Fruit fly (Drosophila melanogaster) whole organism, prepupa: ENCODE data around the gene wntD.

Source experiments
- Eip93F ChIP-seq: fragments of 200-800 bp; sonication (Bioruptor generic); optimal IDR thresholded peaks from 2 replicates; lab custom pipeline; 2016; ENCODE audit warnings: missing biosample characterization, mild to moderate bottlenecking, missing genetic modification characterization
- Ets21C ChIP-seq: fragments of 200-800 bp; sonication (Bioruptor generic); optimal IDR thresholded peaks from 3 replicates; lab custom pipeline; 2016; ENCODE audit warnings: missing biosample characterization, missing genetic modification characterization
- Hr39 ChIP-seq: fragments of 200-800 bp; sonication (Bioruptor generic); optimal IDR thresholded peaks from 2 replicates; lab custom pipeline; 2016; ENCODE audit warnings: missing biosample characterization, missing genetic modification characterization
- achi ChIP-seq: fragments of 200-800 bp; sonication (Bioruptor generic); optimal IDR thresholded peaks from 3 replicates; lab custom pipeline; 2016; ENCODE audit warnings: missing biosample characterization, missing genetic modification characterization
- dac ChIP-seq: fragments of 200-800 bp; sonication (Bioruptor generic); optimal IDR thresholded peaks from 2 replicates; lab custom pipeline; 2017; ENCODE audit warnings: missing biosample characterization, mild to moderate bottlenecking, missing genetic modification characterization
- net ChIP-seq: fragments of 200-800 bp; sonication (Bioruptor generic); optimal IDR thresholded peaks from 3 replicates; lab custom pipeline; 2016; ENCODE audit warnings: missing biosample characterization, missing genetic modification characterization
- salr ChIP-seq, 2 experiments: fragments of 200-800 bp; sonication (Bioruptor generic); optimal IDR thresholded peaks; 3 replicates each; lab custom pipeline; 2016 to 2018; ENCODE audit warnings: missing biosample characterization in 2 of 2, missing genetic modification characterization in 2 of 2, mild to moderate bottlenecking in 1 of 2
- vri ChIP-seq: fragments of 200-800 bp; sonication (Bioruptor generic); optimal IDR thresholded peaks from 3 replicates; lab custom pipeline; 2016; ENCODE audit warnings: missing biosample characterization, mild to moderate bottlenecking, missing genetic modification characterization

dm6 chr3R:13288763-13289312, 4.2 kb downstream of the wntD start, which contains the start of gene apn:
- TF ChIP-seq Ets21C, result no peak
- no peak for TF ChIP-seq vri (GFP tag; lab: Kevin White, UChicago)
- TF ChIP-seq salr (GFP tag; optimal IDR thresholded peaks at IDR 0.05; lab: Kevin White, UChicago), result no peak
- TF ChIP-seq Eip93F (GFP tag; lab: Kevin White, UChicago), result no peak
- no peak for TF ChIP-seq net (GFP tag; lab: Kevin White, UChicago)
- TF ChIP-seq achi (GFP tag; lab: Kevin White, UChicago), result no peak
- TF ChIP-seq dac, result no peak
- TF ChIP-seq Hr39 (GFP tag; lab: Kevin White, UChicago), result no peak
